Worm (Caenorhabditis elegans): ENCODE data around the gene F56C9.8.

Gene F56C9.8

DNA sequence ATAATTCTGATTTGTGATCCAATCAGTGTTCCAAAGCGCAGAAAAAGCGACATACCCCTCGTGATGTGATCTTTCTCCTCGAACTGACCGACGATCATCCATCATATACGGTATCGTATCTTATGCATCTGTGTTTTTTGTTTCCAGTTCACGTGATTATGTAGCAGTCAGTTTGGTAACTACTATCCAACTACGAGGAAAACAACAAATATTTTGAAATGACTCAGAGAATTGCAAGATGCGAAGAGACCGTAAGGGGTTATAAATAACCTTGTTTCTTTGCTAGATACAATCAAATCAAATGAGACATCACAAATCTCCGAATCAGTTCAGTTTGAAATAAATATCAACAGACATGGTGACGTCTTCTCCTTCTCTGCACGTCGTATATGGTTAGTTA is 19.1 kb downstream of the F56C9.8 start (continued):
- TF ChIP-seq dmd-6 (GFP tag; IDR thresholded peaks at IDR 0.05) (peak; percentile 40; the same call in 1 of the 2 replicates), ces-1 (GFP tag; optimal IDR thresholded peaks at IDR 0.05) (no peak), ceh-62 (tag; optimal IDR thresholded peaks at IDR 0.05) (no peak), nhr-41 (GFP tag; IDR thresholded peaks at IDR 0.05) (no peak), daf-19 (GFP tag; conservative IDR thresholded peaks at IDR 0.05) (no peak), pha-4 (GFP tag; IDR thresholded peaks at IDR 0.05) (no peak), pha-4 (tag; optimal IDR thresholded peaks at IDR 0.05) (no peak), nhr-48 (tag; optimal IDR thresholded peaks at IDR 0.05) (peak; percentile 52), mxl-3 (GFP tag; optimal IDR thresholded peaks at IDR 0.05) (no peak), lin-15B (tag; optimal IDR thresholded peaks at IDR 0.05) (no peak), mep-1 (tag; optimal IDR thresholded peaks at IDR 0.05) (peak; percentile 41), F44E2.7 (GFP tag; IDR thresholded peaks at IDR 0.05) (no peak), nhr-42 (GFP tag; IDR thresholded peaks at IDR 0.05) (no peak), skn-1 (tag; optimal IDR thresholded peaks at IDR 0.05) (no peak), ceh-82 (tag; optimal IDR thresholded peaks at IDR 0.05) (no peak), aha-1 (tag) (no peak), nhr-77 (tag; optimal IDR thresholded peaks at IDR 0.05) (no peak), zag-1 (tag; optimal IDR thresholded peaks at IDR 0.05) (no peak), tra-1 (GFP tag; IDR thresholded peaks at IDR 0.05) (0 out of 2 replicates have a peak, but pooled peaks have one; percentile 10), arid-1 (GFP tag; conservative IDR thresholded peaks at IDR 0.05) (no peak), ZK546.5 (tag; optimal IDR thresholded peaks at IDR 0.05) (no peak)

DNA sequence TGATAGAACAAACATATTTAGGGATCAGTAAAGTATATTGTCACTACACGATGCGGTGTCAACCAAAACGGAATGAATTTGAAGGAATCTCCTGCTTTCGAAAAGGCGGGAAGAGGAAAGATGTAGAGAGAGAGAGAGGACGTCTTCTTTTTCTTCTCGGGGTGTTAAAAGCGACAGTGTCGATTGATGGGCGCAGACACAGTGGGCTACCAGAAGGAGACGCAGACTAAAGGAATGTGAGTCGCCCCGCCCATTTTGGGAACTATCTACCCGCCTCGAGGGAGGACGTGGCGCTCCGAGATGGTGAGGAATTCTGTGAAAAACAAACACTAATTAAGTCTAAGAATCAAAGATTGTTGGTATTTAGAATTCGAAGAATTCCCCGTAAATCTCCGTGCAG is 19.8 kb downstream of the F56C9.8 start, which contains the start of the genes B0361.14 and B0361.9:
Gene B0361.14, minus strand, starts transcription at position 66 of the 400 bp plus-strand sequence.
Gene B0361.9, minus strand, starts transcription at position 166 of the 400 bp plus-strand sequence.
- TF ChIP-seq dmd-6 (GFP tag; IDR thresholded peaks at IDR 0.05) (no peak), arid-1 (GFP tag; conservative IDR thresholded peaks at IDR 0.05) (no peak), lir-3 (tag; optimal IDR thresholded peaks at IDR 0.05) (no peak), nhr-6 (tag; optimal IDR thresholded peaks at IDR 0.05) (no peak), nhr-28 (tag; optimal IDR thresholded peaks at IDR 0.05) (peak; percentile 27), fkh-10 (GFP tag; optimal IDR thresholded peaks at IDR 0.05) (no peak), nhr-25 (tag; optimal IDR thresholded peaks at IDR 0.05; ENCODE audit: borderline replicate concordance, insufficient read depth) (peak; percentile 80), aha-1 (tag) (peak; percentile 71), hmg-1.1 (GFP tag; IDR thresholded peaks at IDR 0.05) (0 out of 2 replicates have a peak, but pooled peaks have one; percentile 19), daf-8 (GFP tag; IDR thresholded peaks at IDR 0.05) (no peak), zip-11 (GFP tag; IDR thresholded peaks at IDR 0.05) (no peak), mxl-3 (GFP tag; optimal IDR thresholded peaks at IDR 0.05) (peak; percentile 11), mdl-1 (tag; optimal IDR thresholded peaks at IDR 0.05) (peak in 1 of 2 experiments; percentile 14), mes-2 (tag; optimal IDR thresholded peaks at IDR 0.05; ENCODE audit: poor library complexity, severe bottlenecking) (peak; percentile 27), lin-39 (tag; optimal IDR thresholded peaks at IDR 0.05) (no peak)

DNA sequence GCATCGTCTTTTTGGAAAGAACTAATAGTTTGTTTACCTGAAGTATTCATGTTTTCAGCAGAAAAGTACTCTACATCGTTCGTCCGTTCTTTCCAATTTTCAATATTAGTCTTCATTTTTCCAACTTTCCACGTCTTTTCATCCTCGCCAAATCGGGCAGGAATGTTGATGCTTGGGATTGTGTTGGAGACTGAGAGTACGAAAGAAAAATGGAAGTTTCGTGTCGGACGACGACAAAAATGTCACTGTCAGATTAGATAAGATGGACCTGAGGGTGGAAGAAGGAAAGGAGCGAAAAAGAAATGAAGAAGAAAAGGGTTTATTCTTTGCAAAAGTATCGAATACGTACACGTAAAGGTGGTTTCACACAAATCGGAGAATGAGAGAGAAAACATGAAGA is 21.3 kb downstream of the F56C9.8 start:
- TF ChIP-seq ZK546.5 (tag; optimal IDR thresholded peaks at IDR 0.05) = no peak
- no peak for TF ChIP-seq ZK337.2 (GFP tag; IDR thresholded peaks at IDR 0.05)
- TF ChIP-seq zfp-2 (tag; optimal IDR thresholded peaks at IDR 0.05) = no peak
- no peak for TF ChIP-seq Y75B8A.6 (GFP tag; IDR thresholded peaks at IDR 0.05)
- peak; percentile 78 for TF ChIP-seq ama-1 (optimal IDR thresholded peaks at IDR 0.05)
- TF ChIP-seq T20F7.1 (GFP tag; optimal IDR thresholded peaks at IDR 0.05) = no peak
- TF ChIP-seq zag-1 (tag; optimal IDR thresholded peaks at IDR 0.05) = no peak
- no peak for TF ChIP-seq skn-1 (tag; optimal IDR thresholded peaks at IDR 0.05)
- no peak for TF ChIP-seq unc-130 (GFP tag; optimal IDR thresholded peaks at IDR 0.05)
